Fruit fly (Drosophila melanogaster) whole organism, prepupa: ENCODE measurements around the gene CG31793.

Source experiments
- Blimp-1 ChIP-seq: fragments of 200-800 bp; sonication (Bioruptor generic); optimal IDR thresholded peaks from 3 replicates; lab custom pipeline; 2017; ENCODE audit warnings: missing biosample characterization, missing genetic modification characterization, mild to moderate bottlenecking, moderate library complexity, missing genetic modification reagents
- CG10631 ChIP-seq: fragments of 200-800 bp; sonication (Bioruptor generic); optimal IDR thresholded peaks from 2 replicates; lab custom pipeline; 2016; ENCODE audit warnings: missing biosample characterization, missing genetic modification characterization
- CG11294 ChIP-seq: fragments of 200-800 bp; sonication (Bioruptor generic); IDR thresholded peaks from 2 replicates; pipeline ENCODE4 v1.3.6; 2022; ENCODE audit warnings: missing biosample characterization, missing genetic modification characterization
- CG11902 ChIP-seq: fragments of 200-800 bp; sonication (Bioruptor generic); optimal IDR thresholded peaks from 3 replicates; lab custom pipeline; 2016; ENCODE audit warnings: missing biosample characterization, missing genetic modification characterization
- CG15336 ChIP-seq: fragments of 200-800 bp; sonication (Bioruptor generic); IDR thresholded peaks from 2 replicates; pipeline ENCODE4 v1.3.6; 2022; ENCODE audit warnings: missing biosample characterization, missing genetic modification characterization
- CG1621 ChIP-seq: fragments of 200-800 bp; sonication (Bioruptor generic); optimal IDR thresholded peaks from 3 replicates; lab custom pipeline; 2018; ENCODE audit warnings: missing biosample characterization, mild to moderate bottlenecking, missing genetic modification characterization
- CG16779 ChIP-seq: fragments of 200-800 bp; sonication (Bioruptor generic); optimal IDR thresholded peaks from 3 replicates; lab custom pipeline; 2017; ENCODE audit warnings: missing biosample characterization, mild to moderate bottlenecking, missing genetic modification characterization
- CG32006 ChIP-seq: fragments of 200-800 bp; sonication (Bioruptor generic); optimal IDR thresholded peaks from 3 replicates; lab custom pipeline; 2017; ENCODE audit warnings: missing biosample characterization, mild to moderate bottlenecking, missing genetic modification characterization
- CG34406 ChIP-seq: fragments of 200-800 bp; sonication (Bioruptor generic); optimal IDR thresholded peaks from 3 replicates; lab custom pipeline; 2016; ENCODE audit warnings: missing biosample characterization, missing genetic modification characterization
- CG3919 ChIP-seq: fragments of 200-800 bp; sonication (Bioruptor generic); optimal IDR thresholded peaks from 3 replicates; lab custom pipeline; 2016; ENCODE audit warnings: missing biosample characterization, missing genetic modification characterization
- CG4318 ChIP-seq: fragments of 200-800 bp; sonication (Bioruptor generic); optimal IDR thresholded peaks from 3 replicates; lab custom pipeline; 2017; ENCODE audit warnings: missing biosample characterization, mild to moderate bottlenecking, missing genetic modification characterization
- CG6276 ChIP-seq: fragments of 200-800 bp; sonication (Bioruptor generic); optimal IDR thresholded peaks from 2 replicates; lab custom pipeline; 2017; ENCODE audit warnings: missing biosample characterization, mild to moderate bottlenecking, missing genetic modification characterization
- CG6808 ChIP-seq: fragments of 200-800 bp; sonication (Bioruptor generic); optimal IDR thresholded peaks from 3 replicates; lab custom pipeline; 2017; ENCODE audit warnings: missing biosample characterization, missing genetic modification characterization, mild to moderate bottlenecking, moderate library complexity, missing genetic modification reagents
- CG6854 ChIP-seq: fragments of 200-800 bp; sonication (Bioruptor generic); optimal IDR thresholded peaks from 2 replicates; lab custom pipeline; 2017; ENCODE audit warnings: missing biosample characterization, mild to moderate bottlenecking, missing genetic modification characterization
- CG7368 ChIP-seq: fragments of 200-800 bp; sonication (Bioruptor generic); optimal IDR thresholded peaks from 3 replicates; lab custom pipeline; 2016; ENCODE audit warnings: missing biosample characterization, missing genetic modification characterization
- CG8319 ChIP-seq: fragments of 200-800 bp; sonication (Bioruptor generic); optimal IDR thresholded peaks from 3 replicates; lab custom pipeline; 2016; ENCODE audit warnings: missing biosample characterization, missing genetic modification characterization
- CG8632 ChIP-seq: fragments of 200-800 bp; sonication (Bioruptor generic); optimal IDR thresholded peaks from 3 replicates; lab custom pipeline; 2016; ENCODE audit warnings: missing biosample characterization, missing genetic modification characterization
- CG9139 ChIP-seq: fragments of 200-800 bp; sonication (Bioruptor generic); optimal IDR thresholded peaks from 3 replicates; lab custom pipeline; 2017; ENCODE audit warnings: missing biosample characterization, mild to moderate bottlenecking, missing genetic modification characterization
- Eip75B ChIP-seq: fragments of 200-800 bp; sonication (Bioruptor generic); optimal IDR thresholded peaks from 3 replicates; lab custom pipeline; 2016; ENCODE audit warnings: missing biosample characterization, missing genetic modification characterization
- Eip78C ChIP-seq: fragments of 200-800 bp; sonication (Bioruptor generic); peaks from one replicate; lab custom pipeline; 2016; ENCODE audit warnings: missing biosample characterization, missing genetic modification characterization
- Eip93F ChIP-seq: fragments of 200-800 bp; sonication (Bioruptor generic); optimal IDR thresholded peaks from 2 replicates; lab custom pipeline; 2016; ENCODE audit warnings: missing biosample characterization, mild to moderate bottlenecking, missing genetic modification characterization
- Ets21C ChIP-seq: fragments of 200-800 bp; sonication (Bioruptor generic); optimal IDR thresholded peaks from 3 replicates; lab custom pipeline; 2016; ENCODE audit warnings: missing biosample characterization, missing genetic modification characterization
- Ets96B ChIP-seq: fragments of 200-800 bp; optimal IDR thresholded peaks from 2 replicates; lab custom pipeline; 2019; ENCODE audit warnings: missing biosample characterization, mild to moderate bottlenecking, missing genetic modification characterization, moderate library complexity
- Hr38 ChIP-seq: sonication (Bioruptor generic); optimal IDR thresholded peaks from 2 replicates; lab custom pipeline; 2016; ENCODE audit warnings: missing biosample characterization, missing genetic modification characterization
- Hr39 ChIP-seq: fragments of 200-800 bp; sonication (Bioruptor generic); optimal IDR thresholded peaks from 2 replicates; lab custom pipeline; 2016; ENCODE audit warnings: missing biosample characterization, missing genetic modification characterization
- Hr4 ChIP-seq: fragments of 200-800 bp; sonication (Bioruptor generic); optimal IDR thresholded peaks from 3 replicates; lab custom pipeline; 2016; ENCODE audit warnings: missing biosample characterization, missing genetic modification characterization
- Lpt ChIP-seq: fragments of 200-800 bp; sonication (Bioruptor generic); optimal IDR thresholded peaks from 3 replicates; lab custom pipeline; 2016; ENCODE audit warnings: missing biosample characterization, missing genetic modification characterization
- Met ChIP-seq: fragments of 200-800 bp; sonication (Bioruptor generic); optimal IDR thresholded peaks from 3 replicates; lab custom pipeline; 2016; ENCODE audit warnings: missing biosample characterization, missing genetic modification characterization
- OdsH ChIP-seq: fragments of 200-800 bp; sonication (Bioruptor generic); optimal IDR thresholded peaks from 3 replicates; lab custom pipeline; 2016; ENCODE audit warnings: missing biosample characterization, missing genetic modification characterization
- Smox ChIP-seq: fragments of 200-800 bp; sonication (Bioruptor generic); optimal IDR thresholded peaks from 3 replicates; lab custom pipeline; 2016; ENCODE audit warnings: missing biosample characterization, missing genetic modification characterization
- Sox102F ChIP-seq: fragments of 200-800 bp; sonication (Bioruptor generic); optimal IDR thresholded peaks from 2 replicates; lab custom pipeline; 2016; ENCODE audit warnings: missing biosample characterization, mild to moderate bottlenecking, missing genetic modification characterization
- Sox14 ChIP-seq: fragments of 200-800 bp; sonication (Bioruptor generic); optimal IDR thresholded peaks from 3 replicates; lab custom pipeline; 2016; ENCODE audit warnings: missing biosample characterization, missing genetic modification characterization
- Sox15 ChIP-seq: fragments of 200-800 bp; sonication (Bioruptor generic); optimal IDR thresholded peaks from 3 replicates; lab custom pipeline; 2016; ENCODE audit warnings: missing biosample characterization, missing genetic modification characterization
- achi ChIP-seq: fragments of 200-800 bp; sonication (Bioruptor generic); optimal IDR thresholded peaks from 3 replicates; lab custom pipeline; 2016; ENCODE audit warnings: missing biosample characterization, missing genetic modification characterization
- dac ChIP-seq: fragments of 200-800 bp; sonication (Bioruptor generic); optimal IDR thresholded peaks from 2 replicates; lab custom pipeline; 2017; ENCODE audit warnings: missing biosample characterization, mild to moderate bottlenecking, missing genetic modification characterization
- dsx ChIP-seq: fragments of 200-800 bp; optimal IDR thresholded peaks from 3 replicates; lab custom pipeline; 2019; ENCODE audit warnings: missing biosample characterization, mild to moderate bottlenecking, missing genetic modification characterization, moderate library complexity; ENCODE audit not compliant: poor library complexity, severe bottlenecking
- eg ChIP-seq: fragments of 200-800 bp; sonication (Bioruptor generic); IDR thresholded peaks from 3 replicates; pipeline ENCODE4 v1.3.6; 2022; ENCODE audit warnings: missing biosample characterization, missing genetic modification characterization
- fd85E ChIP-seq: fragments of 200-800 bp; sonication (Bioruptor generic); optimal IDR thresholded peaks from 3 replicates; lab custom pipeline; 2016; ENCODE audit warnings: missing biosample characterization, missing genetic modification characterization
- fkh ChIP-seq: fragments of 200-800 bp; sonication (Bioruptor generic); optimal IDR thresholded peaks from 3 replicates; lab custom pipeline; 2017; ENCODE audit warnings: missing biosample characterization, mild to moderate bottlenecking, missing genetic modification characterization, moderate library complexity
- net ChIP-seq: fragments of 200-800 bp; sonication (Bioruptor generic); optimal IDR thresholded peaks from 3 replicates; lab custom pipeline; 2016; ENCODE audit warnings: missing biosample characterization, missing genetic modification characterization
- pdm3 ChIP-seq: fragments of 200-800 bp; sonication (Bioruptor generic); optimal IDR thresholded peaks from 3 replicates; lab custom pipeline; 2016; ENCODE audit warnings: missing biosample characterization, missing genetic modification characterization
- salr ChIP-seq, 2 experiments: fragments of 200-800 bp; sonication (Bioruptor generic); optimal IDR thresholded peaks; 3 replicates each; lab custom pipeline; 2016 to 2018; ENCODE audit warnings: missing biosample characterization in 2 of 2, missing genetic modification characterization in 2 of 2, mild to moderate bottlenecking in 1 of 2
- ss ChIP-seq, 2 experiments: fragments of 200-800 bp; sonication (Bioruptor generic); optimal IDR thresholded peaks; 2 replicates in 1 of 2; 3 replicates in 1 of 2; lab custom pipeline; 2017 to 2018; ENCODE audit warnings: mild to moderate bottlenecking in 2 of 2, missing biosample characterization in 2 of 2, missing genetic modification characterization in 2 of 2, moderate library complexity in 1 of 2

CG31793 gene

dm6 chr2L:19023972-19024743 is 21.0 kb downstream of the CG31793 start (continued):
- TF ChIP-seq CG6854 (GFP tag; lab: Kevin White, UChicago) = no peak
- peak; percentile 28 for TF ChIP-seq CG4318 (GFP tag; lab: Kevin White, UChicago)
- no peak; the same call in 1 of the 2 replicates for TF ChIP-seq CG11294 (GFP tag; lab: Robert Waterston, UW)
- TF ChIP-seq Eip93F (GFP tag; lab: Kevin White, UChicago) = no peak
- TF ChIP-seq Sox102F (GFP tag; lab: Kevin White, UChicago) = peak; percentile 22
- peak; percentile 48 for TF ChIP-seq CG34406 (GFP tag; lab: Kevin White, UChicago)
- TF ChIP-seq pdm3 = peak; percentile 46
- TF ChIP-seq CG6808 (GFP tag; lab: Kevin White, UChicago) = peak; percentile 75
- TF ChIP-seq Ets21C (GFP tag; lab: Kevin White, UChicago) = peak; percentile 33

dm6 chr2L:19024744-19025059 is 21.5 kb downstream of the CG31793 start:
- TF ChIP-seq ss (GFP tag; optimal IDR thresholded peaks at IDR 0.05; lab: Kevin White, UChicago) (peak in 1 of 2 experiments; percentile 9), Sox15 (no peak), Hr38 (GFP tag; lab: Kevin White, UChicago) (no peak), OdsH (GFP tag; lab: Kevin White, UChicago) (no peak), Eip75B (GFP tag; lab: Kevin White, UChicago) (no peak), CG15336 (GFP tag; lab: Robert Waterston, UW) (no peak), net (GFP tag; lab: Kevin White, UChicago) (no peak), dsx (peak; percentile 6), CG8632 (GFP tag; lab: Kevin White, UChicago) (no peak), achi (no peak), Eip78C (no peak), CG11294 (GFP tag; lab: Robert Waterston, UW) (no peak), CG32006 (GFP tag; lab: Kevin White, UChicago) (no peak)

DNA sequence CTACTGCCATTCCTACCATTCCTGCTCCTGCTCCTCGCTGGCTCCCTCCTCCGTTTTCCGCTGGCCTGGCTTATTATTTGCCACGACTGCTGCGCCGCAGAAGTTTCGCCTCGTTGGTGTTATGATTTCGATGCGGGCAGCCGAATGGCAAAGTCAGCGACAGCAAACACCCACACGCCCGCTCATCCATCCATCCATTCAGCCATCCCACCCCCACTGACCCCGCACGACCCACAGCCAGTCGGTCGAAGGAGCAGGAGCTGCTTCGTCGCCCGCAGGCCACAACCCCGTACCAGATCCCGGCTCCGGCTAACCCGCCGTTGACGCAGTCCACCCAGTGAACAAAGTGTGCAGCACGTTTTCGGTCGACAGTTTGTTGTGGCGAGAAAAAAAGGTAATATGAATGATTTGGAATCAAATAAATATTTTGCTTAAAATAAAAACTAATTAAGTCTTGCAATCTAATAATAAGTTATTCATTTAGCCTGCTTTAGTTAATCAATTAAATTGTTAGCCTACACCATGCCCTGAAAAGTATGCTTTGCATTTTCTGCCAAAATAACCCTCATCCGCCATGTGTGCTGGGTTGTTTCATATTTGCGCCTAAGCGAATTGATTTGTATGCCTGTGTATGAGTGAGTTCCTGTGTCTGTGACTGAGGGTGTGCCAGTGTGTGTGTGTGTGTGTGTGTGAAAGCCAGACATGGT is 23.5 kb downstream of the CG31793 start:
- TF ChIP-seq dsx (peak; percentile 71), fkh (GFP tag; lab: Kevin White, UChicago) (no peak), Hr39 (peak; percentile 16), Ets96B (tag; lab: Kevin White, UChicago) (peak; percentile 73), CG6276 (GFP tag; lab: Kevin White, UChicago) (peak; percentile 24), CG8319 (GFP tag; lab: Kevin White, UChicago) (no peak), CG6854 (GFP tag; lab: Kevin White, UChicago) (no peak), ss (GFP tag; optimal IDR thresholded peaks at IDR 0.05; lab: Kevin White, UChicago) (peak; percentile 20 to 74), CG16779 (peak; percentile 13), Eip93F (GFP tag; lab: Kevin White, UChicago) (no peak), CG9139 (GFP tag; lab: Kevin White, UChicago) (peak; percentile 54), Lpt (no peak), fd85E (GFP tag; lab: Kevin White, UChicago) (no peak), dac (GFP tag; lab: Kevin White, UChicago) (no peak), CG4318 (GFP tag; lab: Kevin White, UChicago) (peak; percentile 11), CG32006 (GFP tag; lab: Kevin White, UChicago) (peak; percentile 55), CG10631 (GFP tag; lab: Kevin White, UChicago) (peak; percentile 44), Blimp-1 (GFP tag; lab: Kevin White, UChicago) (no peak), CG11902 (peak; percentile 5), Hr4 (GFP tag; lab: Kevin White, UChicago) (peak; percentile 21), CG3919 (GFP tag; lab: Kevin White, UChicago) (peak; percentile 30), Met (GFP tag; lab: Kevin White, UChicago) (peak; percentile 45), salr (GFP tag; optimal IDR thresholded peaks at IDR 0.05; lab: Kevin White, UChicago) (peak; percentile 32), Smox (peak; percentile 44), CG8632 (GFP tag; lab: Kevin White, UChicago) (peak; percentile 43), net (GFP tag; lab: Kevin White, UChicago) (peak; percentile 20), CG15336 (GFP tag; lab: Robert Waterston, UW) (no peak), Sox102F (GFP tag; lab: Kevin White, UChicago) (peak; percentile 21), CG11294 (GFP tag; lab: Robert Waterston, UW) (no peak), eg (0 out of 3 replicates have a peak, but pooled peaks have one; percentile 21), OdsH (GFP tag; lab: Kevin White, UChicago) (peak; percentile 35), pdm3 (peak; percentile 58), CG1621 (tag; lab: Kevin White, UChicago) (peak; percentile 60), Sox14 (GFP tag; lab: Kevin White, UChicago) (peak; percentile 57), CG7368 (GFP tag; lab: Kevin White, UChicago) (no peak)
